Worm (Caenorhabditis elegans): ENCODE measurements around the gene srab-6.

DNA sequence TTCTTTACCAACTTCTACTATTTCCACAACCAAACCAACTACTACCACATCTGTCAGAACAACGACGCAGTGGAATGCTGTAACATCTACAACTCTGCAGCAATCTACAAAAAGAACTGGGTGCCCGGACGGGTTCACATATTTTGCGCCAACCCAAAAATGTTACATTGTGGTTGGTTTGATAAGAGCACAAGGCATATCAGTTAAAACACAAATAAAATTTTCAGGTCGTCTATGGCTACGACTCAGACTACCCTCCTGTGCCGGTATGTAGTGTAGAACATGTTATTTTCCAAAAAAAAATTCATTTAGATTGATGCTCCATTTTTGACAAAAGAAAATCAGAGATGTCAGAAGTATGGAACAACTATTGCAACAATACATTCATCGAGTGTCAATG lies 32.6 kb downstream of the srab-6 start:
- TF ChIP-seq lin-35 (GFP tag; optimal IDR thresholded peaks at IDR 0.05) (no peak), F16B12.6 (tag; optimal IDR thresholded peaks at IDR 0.05) (no peak), Y116A8C.19 (tag; optimal IDR thresholded peaks at IDR 0.05; ENCODE audit: borderline replicate concordance) (no peak), C34B4.2 (tag; optimal IDR thresholded peaks at IDR 0.05) (no peak), sptf-1 (tag; optimal IDR thresholded peaks at IDR 0.05) (no peak), nhr-77 (tag; optimal IDR thresholded peaks at IDR 0.05) (no peak)

All from whole organism, L1 larva.